Worm (Caenorhabditis elegans) whole organism, L3 larva: ENCODE measurements around the gene srg-68.
A peak's percentile ranks its signal among the peaks of the same experiment; 100 is the strongest.

Source experiments
- ZK546.5 ChIP-seq: sonication (generic microtip); optimal IDR thresholded peaks from 2 replicates; lab custom pipeline; 2017; ENCODE audit warnings: missing biosample characterization, missing genetic modification characterization
- aly-2 ChIP-seq: fragments of 150-350 bp; optimal IDR thresholded peaks from 2 replicates; lab custom pipeline; 2014; ENCODE audit warnings: missing biosample characterization, missing genetic modification characterization
- egl-27 ChIP-seq: sonication (generic microtip); optimal IDR thresholded peaks from 4 replicates; lab custom pipeline; 2017; ENCODE audit warnings: missing biosample characterization, missing genetic modification reagents, missing genetic modification characterization
- fkh-10 ChIP-seq: sonication (generic microtip); optimal IDR thresholded peaks from 2 replicates; lab custom pipeline; 2017; ENCODE audit warnings: missing biosample characterization, missing genetic modification reagents, missing genetic modification characterization
- fos-1 ChIP-seq: fragments of 150-350 bp; optimal IDR thresholded peaks from 2 replicates; lab custom pipeline; 2014; ENCODE audit warnings: missing biosample characterization, missing genetic modification characterization
- hmg-11 ChIP-seq: sonication (generic microtip); optimal IDR thresholded peaks from 2 replicates; lab custom pipeline; 2016; ENCODE audit warnings: missing genetic modification characterization, missing compliant biosample characterization
- jun-1 ChIP-seq: fragments of 150-350 bp; optimal IDR thresholded peaks from 2 replicates; lab custom pipeline; 2014; ENCODE audit warnings: missing biosample characterization, missing genetic modification reagents, missing genetic modification characterization
- lin-39 ChIP-seq: fragments of 150-350 bp; optimal IDR thresholded peaks from 2 replicates; lab custom pipeline; 2018; ENCODE audit warnings: missing biosample characterization, missing genetic modification reagents, missing genetic modification characterization
- lsy-12 ChIP-seq: sonication (generic microtip); optimal IDR thresholded peaks from 2 replicates; lab custom pipeline; 2016; ENCODE audit warnings: mild to moderate bottlenecking, missing genetic modification characterization, missing compliant biosample characterization
- mdl-1 ChIP-seq: fragments of 150-350 bp; optimal IDR thresholded peaks from 2 replicates; lab custom pipeline; 2014; ENCODE audit warnings: missing biosample characterization, missing genetic modification characterization
- mml-1 ChIP-seq: fragments of 150-350 bp; sonication (generic microtip); optimal IDR thresholded peaks from 3 replicates; lab custom pipeline; 2014; ENCODE audit warnings: missing biosample characterization, missing genetic modification characterization
- nhr-11 ChIP-seq: fragments of 150-350 bp; optimal IDR thresholded peaks from 2 replicates; lab custom pipeline; 2014; ENCODE audit warnings: missing biosample characterization, missing genetic modification characterization
- nhr-28 ChIP-seq: fragments of 150-350 bp; optimal IDR thresholded peaks from 2 replicates; lab custom pipeline; 2014; ENCODE audit warnings: missing biosample characterization, missing genetic modification characterization
- nhr-76 ChIP-seq: fragments of 150-350 bp; sonication (generic microtip); optimal IDR thresholded peaks from 5 replicates; lab custom pipeline; 2014; ENCODE audit warnings: missing biosample characterization, missing genetic modification characterization
- pqm-1 ChIP-seq: fragments of 150-350 bp; optimal IDR thresholded peaks from 2 replicates; lab custom pipeline; 2017; ENCODE audit warnings: missing biosample characterization, missing genetic modification characterization, inconsistent platforms
- sea-2 ChIP-seq: fragments of 150-350 bp; sonication (generic microtip); optimal IDR thresholded peaks from 4 replicates; lab custom pipeline; 2014; ENCODE audit warnings: missing biosample characterization, missing genetic modification reagents, missing genetic modification characterization
- unc-39 ChIP-seq: sonication (generic microtip); optimal IDR thresholded peaks from 4 replicates; lab custom pipeline; 2017; ENCODE audit warnings: missing biosample characterization, missing genetic modification characterization

The srg-68 gene

ce11 chrV:5423120-5423519 is 42.1 kb downstream of the srg-68 start, which contains the start of gene cyp-14A5:
Gene cyp-14A5 (minus strand): TSS chrV:5423282.
- TF ChIP-seq nhr-76 (tag; lab: Kevin White, UChicago) (peak; percentile 40), lin-39 (tag; lab: Kevin White, UChicago) (no peak)

ce11 chrV:5419915-5420314 is 45.3 kb downstream of the srg-68 start, which contains the start of gene F08F3.6:
Gene F08F3.6 (minus strand): TSS chrV:5420067.
- no peak for TF ChIP-seq fos-1
- TF ChIP-seq jun-1 (tag; lab: Kevin White, UChicago): no peak
- TF ChIP-seq unc-39 (tag; lab: Kevin White, UChicago): no peak
- no peak for TF ChIP-seq hmg-11 (tag; lab: Kevin White, UChicago)
- TF ChIP-seq mml-1 (tag; lab: Kevin White, UChicago): no peak
- no peak for TF ChIP-seq lsy-12 (tag; lab: Kevin White, UChicago)
- no peak for TF ChIP-seq ZK546.5 (tag; lab: Kevin White, UChicago)
- TF ChIP-seq sea-2 (GFP tag; lab: Kevin White, UChicago): no peak
- TF ChIP-seq lin-39 (tag; lab: Kevin White, UChicago): no peak
- no peak for TF ChIP-seq mdl-1
- no peak for TF ChIP-seq egl-27 (tag; lab: Kevin White, UChicago)
- no peak for TF ChIP-seq pqm-1 (tag; lab: Kevin White, UChicago)
- TF ChIP-seq fkh-10 (GFP tag; lab: Kevin White, UChicago): no peak
- no peak for TF ChIP-seq nhr-11
- TF ChIP-seq nhr-28 (tag; lab: Kevin White, UChicago): no peak
- TF ChIP-seq aly-2 (tag; lab: Kevin White, UChicago): no peak
